Worm (Caenorhabditis elegans): ENCODE measurements around the gene F40D4.13.

F40D4.13 gene

ce11 chrV:17151292-17151691 lies 5.8 kb downstream of the F40D4.13 start:
- TF ChIP-seq unc-62 (GFP tag; optimal IDR thresholded peaks at IDR 0.05) = no peak

- no peak for TF ChIP-seq unc-62 (GFP tag; optimal IDR thresholded peaks at IDR 0.05)
Observed at ce11 chrV:17108310-17108709, 48.7 kb downstream of the F40D4.13 start, which contains the start of gene ZK218.11. ZK218.11 (minus strand) TSS chrV:17108410.

All from whole organism, dauer.